Worm (Caenorhabditis elegans) whole organism, L4/young adult: ENCODE results near the gene ZK686.3.

Source experiments
- W03F9.2 ChIP-seq: fragments of 150-350 bp; optimal IDR thresholded peaks from 2 replicates; lab custom pipeline; 2014; ENCODE audit warnings: missing biosample characterization, missing genetic modification characterization
- dao-5 ChIP-seq: sonication (generic microtip); optimal IDR thresholded peaks from 2 replicates; lab custom pipeline; 2016; ENCODE audit warnings: missing genotype, missing genetic modification characterization, moderate library complexity, missing compliant biosample characterization
- him-1 ChIP-seq: sonication (generic microtip); optimal IDR thresholded peaks from 2 replicates; lab custom pipeline; 2016; ENCODE audit warnings: missing genotype, missing genetic modification reagents, missing genetic modification characterization, missing compliant biosample characterization

The ZK686.3 gene

ce11 chrIII:7783354-7783753 lies 14.5 kb upstream of the ZK686.3 start, which contains the start of gene mab-5:
TSS of gene mab-5 (minus strand) at chrIII:7783454.
- TF ChIP-seq dao-5 (no peak), him-1 (tag; lab: Kevin White, UChicago) (no peak)

- TF ChIP-seq dao-5 (no peak), W03F9.2 (tag; lab: Kevin White, UChicago) (no peak), him-1 (tag; lab: Kevin White, UChicago) (no peak)
These were observed 11.8 kb upstream of the ZK686.3 start for ce11 chrIII:7780566-7781238.

ce11 chrIII:7779313-7779712 lies 10.4 kb upstream of the ZK686.3 start:
- TF ChIP-seq W03F9.2 (tag; lab: Kevin White, UChicago): no peak
- TF ChIP-seq dao-5: no peak
- TF ChIP-seq him-1 (tag; lab: Kevin White, UChicago): no peak

ce11 chrIII:7778530-7778929 lies 9.7 kb upstream of the ZK686.3 start:
- no peak for TF ChIP-seq dao-5
- no peak for TF ChIP-seq W03F9.2 (tag; lab: Kevin White, UChicago)
- TF ChIP-seq him-1 (tag; lab: Kevin White, UChicago): no peak

- TF ChIP-seq W03F9.2 (tag; lab: Kevin White, UChicago) (no peak), dao-5 (no peak), him-1 (tag; lab: Kevin White, UChicago) (no peak)
These were observed 7.1 kb upstream of the ZK686.3 start, which contains the start of gene bath-15 for ce11 chrIII:7775983-7776440. TSS of gene bath-15 (minus strand) at chrIII:7776033.

ce11 chrIII:7773791-7774190 lies 4.9 kb upstream of the ZK686.3 start:
- no peak for TF ChIP-seq dao-5
- TF ChIP-seq W03F9.2 (tag; lab: Kevin White, UChicago): no peak
- no peak for TF ChIP-seq him-1 (tag; lab: Kevin White, UChicago)

- TF ChIP-seq dao-5 (no peak), him-1 (tag; lab: Kevin White, UChicago) (no peak), W03F9.2 (tag; lab: Kevin White, UChicago) (no peak)
These were observed 4.0 kb upstream of the ZK686.3 start, which contains the start of the genes ZK686.6 and ZK686.1 for ce11 chrIII:7772901-7773300. TSS of gene ZK686.6 (minus strand) at chrIII:7773001. TSS of gene ZK686.1 (plus strand) at chrIII:7773134.

ce11 chrIII:7770986-7771385 lies 2.1 kb upstream of the ZK686.3 start:
- TF ChIP-seq W03F9.2 (tag; lab: Kevin White, UChicago): peak; percentile 8

ce11 chrIII:7769965-7770364 lies 1.1 kb upstream of the ZK686.3 start, which contains the start of gene snu-23:
TSS of gene snu-23 (minus strand) at chrIII:7770120.
- no peak for TF ChIP-seq dao-5
- TF ChIP-seq W03F9.2 (tag; lab: Kevin White, UChicago): no peak
- TF ChIP-seq him-1 (tag; lab: Kevin White, UChicago): no peak

- no peak for TF ChIP-seq dao-5
- TF ChIP-seq him-1 (tag; lab: Kevin White, UChicago): no peak
- no peak for TF ChIP-seq W03F9.2 (tag; lab: Kevin White, UChicago)
These were observed 1.4 kb downstream of the ZK686.3 start, which contains the start of gene ZK686.5 for ce11 chrIII:7767415-7767814. TSS of gene ZK686.5 (minus strand) at chrIII:7767515.

ce11 chrIII:7765974-7766373 lies 2.9 kb downstream of the ZK686.3 start, which contains the start of gene ZK686.2:
TSS of gene ZK686.2 (minus strand) at chrIII:7766052.
- TF ChIP-seq him-1 (tag; lab: Kevin White, UChicago): no peak
- no peak for TF ChIP-seq dao-5
- TF ChIP-seq W03F9.2 (tag; lab: Kevin White, UChicago): no peak

ce11 chrIII:7763503-7763902 lies 5.4 kb downstream of the ZK686.3 start, which contains the start of gene mtx-2:
TSS of gene mtx-2 (minus strand) at chrIII:7763603.
- TF ChIP-seq W03F9.2 (tag; lab: Kevin White, UChicago) (no peak), him-1 (tag; lab: Kevin White, UChicago) (no peak), dao-5 (no peak)

- TF ChIP-seq dao-5: no peak
- no peak for TF ChIP-seq him-1 (tag; lab: Kevin White, UChicago)
- no peak for TF ChIP-seq W03F9.2 (tag; lab: Kevin White, UChicago)
These were observed 6.6 kb downstream of the ZK686.3 start for ce11 chrIII:7762250-7762649.

ce11 chrIII:7758562-7758961 lies 10.3 kb downstream of the ZK686.3 start, which contains the start of gene pcp-1:
TSS of gene pcp-1 (plus strand) at chrIII:7758903.
- TF ChIP-seq him-1 (tag; lab: Kevin White, UChicago) (no peak), W03F9.2 (tag; lab: Kevin White, UChicago) (no peak), dao-5 (no peak)
